Worm (Caenorhabditis elegans) whole organism, L2 larva: ENCODE measurements around the gene umps-1.

Source experiments
- C34F6.9 ChIP-seq: fragments of 150-350 bp; optimal IDR thresholded peaks from 2 replicates; lab custom pipeline; 2014; ENCODE audit warnings: missing biosample characterization, missing genetic modification characterization
- F13H6.1 ChIP-seq: sonication (generic microtip); optimal IDR thresholded peaks from 2 replicates; lab custom pipeline; 2016; ENCODE audit warnings: missing genetic modification characterization, missing compliant biosample characterization
- R02D3.7 ChIP-seq: fragments of 150-350 bp; optimal IDR thresholded peaks from 2 replicates; lab custom pipeline; 2014; ENCODE audit warnings: missing biosample characterization, missing genetic modification characterization
- alr-1 ChIP-seq: fragments of 150-350 bp; optimal IDR thresholded peaks from 2 replicates; lab custom pipeline; 2014; ENCODE audit warnings: missing biosample characterization, missing genetic modification characterization
- aly-2 ChIP-seq: fragments of 150-350 bp; optimal IDR thresholded peaks from 2 replicates; lab custom pipeline; 2014; ENCODE audit warnings: missing biosample characterization, missing genetic modification characterization
- ama-1 ChIP-seq: fragments of 150-350 bp; optimal IDR thresholded peaks from 2 replicates; lab custom pipeline; 2018; ENCODE audit warnings: inconsistent platforms
- ceh-16 ChIP-seq: fragments of 150-350 bp; optimal IDR thresholded peaks from 2 replicates; lab custom pipeline; 2014; ENCODE audit warnings: missing biosample characterization, missing genetic modification characterization
- ceh-82 ChIP-seq: fragments of 150-350 bp; optimal IDR thresholded peaks from 2 replicates; lab custom pipeline; 2014; ENCODE audit warnings: missing biosample characterization, missing genetic modification characterization
- crh-2 ChIP-seq: sonication (generic microtip); optimal IDR thresholded peaks from 2 replicates; lab custom pipeline; 2017; ENCODE audit warnings: missing biosample characterization, missing genetic modification characterization
- dmd-4 ChIP-seq: sonication (generic microtip); optimal IDR thresholded peaks from 2 replicates; lab custom pipeline; 2017; ENCODE audit warnings: missing biosample characterization, missing genetic modification characterization
- egl-27 ChIP-seq: sonication (generic microtip); optimal IDR thresholded peaks from 3 replicates; lab custom pipeline; 2017; ENCODE audit warnings: missing biosample characterization, missing genetic modification reagents, missing genetic modification characterization
- elt-1 ChIP-seq: fragments of 150-350 bp; optimal IDR thresholded peaks from 2 replicates; lab custom pipeline; 2014; ENCODE audit warnings: missing biosample characterization, missing genetic modification characterization
- elt-3 ChIP-seq: sonication (generic microtip); optimal IDR thresholded peaks from 2 replicates; lab custom pipeline; 2017; ENCODE audit warnings: missing biosample characterization, missing genetic modification characterization
- gmeb-1 ChIP-seq: fragments of 150-350 bp; optimal IDR thresholded peaks from 2 replicates; lab custom pipeline; 2014; ENCODE audit warnings: missing biosample characterization, missing genetic modification characterization
- lin-11 ChIP-seq: fragments of 150-350 bp; sonication (generic microtip); optimal IDR thresholded peaks from 2 replicates; lab custom pipeline; 2014; ENCODE audit warnings: missing biosample characterization, missing genetic modification characterization, inconsistent platforms, mixed read lengths
- lin-13 ChIP-seq: fragments of 150-350 bp; optimal IDR thresholded peaks from 2 replicates; lab custom pipeline; 2014; ENCODE audit warnings: missing biosample characterization, missing genetic modification reagents, missing genetic modification characterization
- lin-39 ChIP-seq: fragments of 150-350 bp; optimal IDR thresholded peaks from 2 replicates; lab custom pipeline; 2014; ENCODE audit warnings: missing biosample characterization, missing genetic modification reagents, missing genetic modification characterization
- lsy-2 ChIP-seq, 2 experiments: fragments of 150-350 bp in 1 of 2; sonication (generic microtip) in 1 of 2; optimal IDR thresholded peaks; 2 replicates each; lab custom pipeline; 2014 to 2017; ENCODE audit warnings: missing biosample characterization in 2 of 2, missing genetic modification characterization in 2 of 2
- mab-5 ChIP-seq: fragments of 150-350 bp; optimal IDR thresholded peaks from 2 replicates; lab custom pipeline; 2014; ENCODE audit warnings: missing biosample characterization, missing genetic modification characterization
- mdl-1 ChIP-seq, 2 experiments: fragments of 150-350 bp in 1 of 2; sonication (generic microtip) in 1 of 2; optimal IDR thresholded peaks; 2 replicates each; lab custom pipeline; 2017; ENCODE audit warnings: missing biosample characterization in 2 of 2, missing genetic modification characterization in 2 of 2
- nhr-10 ChIP-seq: sonication (generic microtip); optimal IDR thresholded peaks from 2 replicates; lab custom pipeline; 2017; ENCODE audit warnings: missing biosample characterization, missing genetic modification characterization
- nhr-11 ChIP-seq: fragments of 150-350 bp; optimal IDR thresholded peaks from 2 replicates; lab custom pipeline; 2014; ENCODE audit warnings: missing biosample characterization, missing genetic modification characterization
- nhr-12 ChIP-seq: fragments of 150-350 bp; optimal IDR thresholded peaks from 2 replicates; lab custom pipeline; 2014; ENCODE audit warnings: missing biosample characterization, missing genetic modification characterization
- nhr-129 ChIP-seq: fragments of 150-350 bp; optimal IDR thresholded peaks from 2 replicates; lab custom pipeline; 2014; ENCODE audit warnings: missing biosample characterization, missing genetic modification characterization
- nhr-21 ChIP-seq: fragments of 150-350 bp; optimal IDR thresholded peaks from 2 replicates; lab custom pipeline; 2014; ENCODE audit warnings: missing biosample characterization, missing genetic modification characterization
- nhr-23 ChIP-seq: fragments of 150-350 bp; optimal IDR thresholded peaks from 2 replicates; lab custom pipeline; 2014; ENCODE audit warnings: missing biosample characterization, missing genetic modification reagents, missing genetic modification characterization
- nhr-25 ChIP-seq: fragments of 150-350 bp; sonication (generic microtip); optimal IDR thresholded peaks from 3 replicates; lab custom pipeline; 2014; ENCODE audit warnings: missing biosample characterization, missing genetic modification characterization
- nhr-6 ChIP-seq: fragments of 150-350 bp; optimal IDR thresholded peaks from 2 replicates; lab custom pipeline; 2014; ENCODE audit warnings: missing biosample characterization, missing genetic modification characterization
- nhr-77 ChIP-seq: fragments of 150-350 bp; optimal IDR thresholded peaks from 2 replicates; lab custom pipeline; 2014; ENCODE audit warnings: missing biosample characterization, missing genetic modification characterization
- peb-1 ChIP-seq: fragments of 150-350 bp; optimal IDR thresholded peaks from 2 replicates; lab custom pipeline; 2014; ENCODE audit warnings: missing biosample characterization, missing genetic modification characterization
- sem-4 ChIP-seq: fragments of 150-350 bp; optimal IDR thresholded peaks from 2 replicates; lab custom pipeline; 2014; ENCODE audit warnings: missing biosample characterization, missing genetic modification reagents, missing genetic modification characterization
- skn-1 ChIP-seq: sonication (generic microtip); optimal IDR thresholded peaks from 2 replicates; lab custom pipeline; 2017; ENCODE audit warnings: missing biosample characterization, missing genetic modification characterization
- sma-3 ChIP-seq: sonication (generic microtip); optimal IDR thresholded peaks from 2 replicates; lab custom pipeline; 2016; ENCODE audit warnings: missing genetic modification reagents, missing genetic modification characterization, missing compliant biosample characterization
- sma-9 ChIP-seq, 2 experiments: fragments of 150-350 bp in 1 of 2; sonication (generic microtip) in 1 of 2; optimal IDR thresholded peaks; 2 replicates each; lab custom pipeline; 2014 to 2016; ENCODE audit warnings: missing genetic modification characterization in 2 of 2, mild to moderate bottlenecking in 1 of 2, missing biosample characterization in 1 of 2, missing compliant biosample characterization in 1 of 2, missing genetic modification reagents in 1 of 2, moderate library complexity in 1 of 2
- snpc-4 ChIP-seq: fragments of 150-350 bp; optimal IDR thresholded peaks from 2 replicates; lab custom pipeline; 2014; ENCODE audit warnings: missing biosample characterization, missing genetic modification characterization
- unc-39 ChIP-seq: fragments of 150-350 bp; optimal IDR thresholded peaks from 2 replicates; lab custom pipeline; 2014; ENCODE audit warnings: missing biosample characterization, missing genetic modification characterization
- unc-55 ChIP-seq: fragments of 150-350 bp; sonication (generic microtip); optimal IDR thresholded peaks from 3 replicates; lab custom pipeline; 2014; ENCODE audit warnings: missing biosample characterization, missing genetic modification reagents, missing genetic modification characterization
- unc-62 ChIP-seq: fragments of 150-350 bp; optimal IDR thresholded peaks from 2 replicates; lab custom pipeline; 2014; ENCODE audit warnings: missing biosample characterization, missing genetic modification reagents, missing genetic modification characterization
- zag-1 ChIP-seq: fragments of 150-350 bp; optimal IDR thresholded peaks from 2 replicates; lab custom pipeline; 2014; ENCODE audit warnings: missing biosample characterization, missing genetic modification characterization
- ztf-11 ChIP-seq: sonication (generic microtip); optimal IDR thresholded peaks from 2 replicates; lab custom pipeline; 2017; ENCODE audit warnings: missing biosample characterization, missing genetic modification characterization
- ztf-4 ChIP-seq: fragments of 150-350 bp; optimal IDR thresholded peaks from 2 replicates; lab custom pipeline; 2014; ENCODE audit warnings: missing biosample characterization, missing genetic modification characterization

Gene umps-1

ce11 chrIII:10396891-10397502 lies 39.5 kb upstream of the umps-1 start:
- TF ChIP-seq C34F6.9 (tag; lab: Kevin White, UChicago) (no peak), R02D3.7 (no peak), gmeb-1 (no peak), dmd-4 (tag; lab: Kevin White, UChicago) (no peak), lin-13 (GFP tag; lab: Kevin White, UChicago) (no peak), F13H6.1 (tag; lab: Kevin White, UChicago) (no peak), aly-2 (tag; lab: Kevin White, UChicago) (no peak), lin-39 (tag; lab: Kevin White, UChicago) (no peak), nhr-12 (tag; lab: Kevin White, UChicago) (no peak), ceh-16 (tag; lab: Kevin White, UChicago) (no peak), unc-55 (GFP tag; lab: Kevin White, UChicago) (no peak), elt-3 (no peak), mdl-1 (tag; optimal IDR thresholded peaks at IDR 0.05; lab: Kevin White, UChicago) (no peak), zag-1 (tag; lab: Kevin White, UChicago) (no peak), egl-27 (tag; lab: Kevin White, UChicago) (no peak), nhr-23 (tag; lab: Kevin White, UChicago) (no peak), sem-4 (tag; lab: Kevin White, UChicago) (no peak)

DNA sequence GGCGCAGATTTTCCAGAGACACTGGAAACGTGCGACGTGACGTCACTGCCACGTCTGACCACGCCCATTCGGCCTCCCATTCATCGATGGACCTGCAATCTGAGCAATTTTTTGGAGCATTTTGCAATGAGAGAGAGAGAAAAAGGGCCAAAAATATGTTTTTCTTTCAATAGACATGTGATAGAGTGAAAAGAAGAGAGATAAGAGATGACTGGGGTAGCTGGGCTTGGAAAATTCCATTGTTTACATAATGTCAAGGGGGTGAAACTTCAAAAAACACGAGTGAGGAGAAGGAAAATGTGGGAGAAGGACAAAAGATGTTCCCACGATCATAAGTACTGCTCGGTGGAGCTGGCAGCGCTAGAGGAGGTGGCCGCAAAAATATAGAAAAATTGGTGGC lies 38.5 kb upstream of the umps-1 start, which contains the start of gene M03C11.1:
M03C11.1 (minus strand) TSS at position 101 of the 400 bp plus-strand sequence.
- TF ChIP-seq aly-2 (tag; lab: Kevin White, UChicago) (no peak), unc-55 (GFP tag; lab: Kevin White, UChicago) (no peak), nhr-21 (tag; lab: Kevin White, UChicago) (no peak), ztf-4 (no peak)

- TF ChIP-seq gmeb-1, result no peak
- no peak for TF ChIP-seq zag-1 (tag; lab: Kevin White, UChicago)
- TF ChIP-seq ceh-16 (tag; lab: Kevin White, UChicago), result no peak
- no peak for TF ChIP-seq ceh-82
- no peak for TF ChIP-seq nhr-12 (tag; lab: Kevin White, UChicago)
- TF ChIP-seq aly-2 (tag; lab: Kevin White, UChicago), result no peak
- TF ChIP-seq alr-1 (tag; lab: Kevin White, UChicago), result no peak
- no peak for TF ChIP-seq crh-2
- no peak for TF ChIP-seq nhr-11 (tag; lab: Kevin White, UChicago)
- no peak for TF ChIP-seq snpc-4
- no peak for TF ChIP-seq F13H6.1 (tag; lab: Kevin White, UChicago)
- no peak for TF ChIP-seq dmd-4 (tag; lab: Kevin White, UChicago)
- TF ChIP-seq elt-3, result no peak
- no peak for TF ChIP-seq lin-11 (tag; lab: Kevin White, UChicago)
- TF ChIP-seq ama-1 (lab: Kevin White, UChicago), result no peak
Observed at ce11 chrIII:10391628-10392027, 34.2 kb upstream of the umps-1 start, which contains the start of gene M03C11.9. TSS of gene M03C11.9 (minus strand) at chrIII:10391728.

ce11 chrIII:10389608-10390007 lies 32.2 kb upstream of the umps-1 start:
- TF ChIP-seq lin-13 (GFP tag; lab: Kevin White, UChicago) (no peak), ztf-11 (tag; lab: Kevin White, UChicago) (no peak), nhr-10 (no peak), dmd-4 (tag; lab: Kevin White, UChicago) (no peak), R02D3.7 (no peak), skn-1 (tag; lab: Kevin White, UChicago) (no peak), peb-1 (no peak), nhr-11 (tag; lab: Kevin White, UChicago) (no peak), F13H6.1 (tag; lab: Kevin White, UChicago) (no peak), sma-3 (GFP tag; lab: Kevin White, UChicago) (no peak)

DNA sequence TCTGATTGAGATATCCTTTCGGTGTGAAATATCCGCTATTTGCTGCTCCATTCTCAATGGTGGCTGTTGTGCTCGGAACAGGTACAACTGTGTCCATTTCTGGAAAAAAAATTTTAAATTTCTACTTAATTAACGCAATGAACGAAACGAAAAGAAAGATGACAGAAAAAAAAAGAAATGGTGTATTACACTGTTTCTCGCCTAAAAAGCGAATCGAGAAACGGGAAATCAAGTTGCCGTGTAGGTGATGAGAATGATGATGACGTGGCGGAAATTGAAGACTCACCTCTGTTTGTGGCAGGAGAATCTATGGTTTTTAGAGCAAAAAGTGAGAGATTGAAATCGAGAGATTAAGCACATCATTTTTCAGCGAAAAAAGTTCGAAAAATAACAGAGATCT lies 29.0 kb upstream of the umps-1 start, which contains the start of gene C38H2.3:
C38H2.3 (minus strand) TSS at position 101 of the 400 bp plus-strand sequence.
- TF ChIP-seq elt-1, result no peak
- TF ChIP-seq mab-5 (tag; lab: Kevin White, UChicago), result no peak
- TF ChIP-seq unc-39 (tag; lab: Kevin White, UChicago), result no peak
- TF ChIP-seq nhr-77 (tag; lab: Kevin White, UChicago), result no peak
- no peak for TF ChIP-seq ama-1 (lab: Kevin White, UChicago)
- TF ChIP-seq nhr-129 (tag; lab: Kevin White, UChicago), result no peak
- TF ChIP-seq dmd-4 (tag; lab: Kevin White, UChicago), result no peak
- TF ChIP-seq nhr-25, result no peak
- TF ChIP-seq alr-1 (tag; lab: Kevin White, UChicago), result no peak
- TF ChIP-seq ztf-11 (tag; lab: Kevin White, UChicago), result no peak
- no peak for TF ChIP-seq lsy-2 (tag; optimal IDR thresholded peaks at IDR 0.05; lab: Kevin White, UChicago)
- no peak for TF ChIP-seq unc-62 (GFP tag; lab: Kevin White, UChicago)
- no peak for TF ChIP-seq nhr-10
- no peak for TF ChIP-seq sma-9 (GFP tag; optimal IDR thresholded peaks at IDR 0.05; lab: Kevin White, UChicago)
- TF ChIP-seq sma-9 (tag; optimal IDR thresholded peaks at IDR 0.05; lab: Kevin White, UChicago), result no peak
- no peak for TF ChIP-seq R02D3.7
- no peak for TF ChIP-seq nhr-11 (tag; lab: Kevin White, UChicago)
- no peak for TF ChIP-seq egl-27 (tag; lab: Kevin White, UChicago)
- no peak for TF ChIP-seq nhr-6 (tag; lab: Kevin White, UChicago)
- TF ChIP-seq zag-1 (tag; lab: Kevin White, UChicago), result no peak
